Worm (Caenorhabditis elegans) whole organism, midembryonic: Measurements from ENCODE around the gene ilkp-1.

Experiments used
- T22C8.4 ChIP-seq: fragments of 200-800 bp; sonication (Bioruptor generic); IDR thresholded peaks from 2 replicates; pipeline ENCODE4 v1.3.6; 2022; ENCODE audit warnings: missing genetic modification characterization, missing compliant biosample characterization
- cog-1 ChIP-seq: sonication (generic microtip); optimal IDR thresholded peaks from 2 replicates; lab custom pipeline; 2016; ENCODE audit warnings: missing genetic modification characterization, missing compliant biosample characterization
- flt-1 ChIP-seq: fragments of 200-800 bp; sonication (Bioruptor generic); IDR thresholded peaks from 2 replicates; pipeline ENCODE4 v1.3.6; 2022; ENCODE audit warnings: missing genetic modification characterization, missing compliant biosample characterization
- klf-2 ChIP-seq: fragments of 200-800 bp; sonication (Bioruptor generic); conservative IDR thresholded peaks from 2 replicates; pipeline ENCODE4 v1.3.6; 2022; ENCODE audit warnings: missing genetic modification reagents, missing genetic modification characterization, missing compliant biosample characterization
- ref-1 ChIP-seq: fragments of 200-800 bp; sonication (Bioruptor generic); conservative IDR thresholded peaks from 2 replicates; pipeline ENCODE4 v1.3.6; 2022; ENCODE audit warnings: missing genetic modification reagents, missing genetic modification characterization, missing compliant biosample characterization
- ztf-23 ChIP-seq: fragments of 200-800 bp; sonication (Bioruptor generic); IDR thresholded peaks from 2 replicates; pipeline ENCODE4 v1.3.6; 2022; ENCODE audit warnings: missing genetic modification reagents, missing genetic modification characterization, missing compliant biosample characterization

DNA sequence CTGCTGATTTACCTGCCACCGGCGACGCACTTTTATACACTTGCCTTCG is 33.4 kb upstream of the ilkp-1 start, which contains the start of gene ram-2:
- TF ChIP-seq cog-1 (tag; lab: Kevin White, UChicago): no peak
- TF ChIP-seq ref-1 (GFP tag; lab: Robert Waterston, UW): no peak
- TF ChIP-seq ztf-23 (GFP tag; lab: Robert Waterston, UW): no peak
- TF ChIP-seq flt-1 (GFP tag; lab: Robert Waterston, UW): no peak
- no peak for TF ChIP-seq T22C8.4 (GFP tag; lab: Robert Waterston, UW)
- no peak for TF ChIP-seq klf-2 (GFP tag; lab: Robert Waterston, UW)
